Fruit fly (Drosophila melanogaster): ENCODE results near the gene Cep135.

dm6 chr3L:15150028-15150427 lies 33.5 kb downstream of the Cep135 start:
- TF ChIP-seq CG8478 (optimal IDR thresholded peaks at IDR 0.05) (no peak), CTCF (optimal IDR thresholded peaks at IDR 0.05) (no peak)

Measured in S2 (cell line).